Worm (Caenorhabditis elegans) whole organism, L3 larva: Measurements from ENCODE around the gene pqn-70.

Source experiments
- ZK546.5 ChIP-seq: sonication (generic microtip); optimal IDR thresholded peaks from 2 replicates; lab custom pipeline; 2017; ENCODE audit warnings: missing biosample characterization, missing genetic modification characterization
- ceh-82 ChIP-seq: fragments of 150-350 bp; optimal IDR thresholded peaks from 2 replicates; lab custom pipeline; 2014; ENCODE audit warnings: missing biosample characterization, missing genetic modification characterization
- fkh-10 ChIP-seq: sonication (generic microtip); optimal IDR thresholded peaks from 2 replicates; lab custom pipeline; 2017; ENCODE audit warnings: missing biosample characterization, missing genetic modification reagents, missing genetic modification characterization
- nhr-28 ChIP-seq: fragments of 150-350 bp; optimal IDR thresholded peaks from 2 replicates; lab custom pipeline; 2014; ENCODE audit warnings: missing biosample characterization, missing genetic modification characterization
- pha-4 ChIP-seq: fragments of 150-350 bp; optimal IDR thresholded peaks from 2 replicates; lab custom pipeline; 2014; ENCODE audit warnings: missing biosample characterization, missing genetic modification reagents, missing genetic modification characterization
- skn-1 ChIP-seq: fragments of 150-350 bp; optimal IDR thresholded peaks from 2 replicates; lab custom pipeline; 2014; ENCODE audit warnings: missing biosample characterization, missing genetic modification characterization
- snpc-4 ChIP-seq: fragments of 150-350 bp; optimal IDR thresholded peaks from 2 replicates; lab custom pipeline; 2014; ENCODE audit warnings: missing biosample characterization, missing genetic modification characterization
- tbx-2 ChIP-seq: sonication (generic microtip); optimal IDR thresholded peaks from 2 replicates; lab custom pipeline; 2016; ENCODE audit warnings: mild to moderate bottlenecking, missing genetic modification characterization, missing compliant biosample characterization
- unc-39 ChIP-seq: sonication (generic microtip); optimal IDR thresholded peaks from 4 replicates; lab custom pipeline; 2017; ENCODE audit warnings: missing biosample characterization, missing genetic modification characterization
- unc-62 ChIP-seq: fragments of 150-350 bp; sonication (generic microtip); optimal IDR thresholded peaks from 4 replicates; lab custom pipeline; 2014; ENCODE audit warnings: missing biosample characterization, missing genetic modification reagents, missing genetic modification characterization

- no peak for TF ChIP-seq nhr-28
- TF ChIP-seq unc-39 (tag; lab: Kevin White, UChicago), result no peak
- no peak for TF ChIP-seq skn-1
- no peak for TF ChIP-seq ceh-82 (tag; lab: Kevin White, UChicago)
- no peak for TF ChIP-seq tbx-2 (tag; lab: Kevin White, UChicago)
- no peak for TF ChIP-seq unc-62 (GFP tag; lab: Kevin White, UChicago)
- TF ChIP-seq pha-4 (tag; lab: Kevin White, UChicago), result no peak
- no peak for TF ChIP-seq fkh-10 (GFP tag; lab: Kevin White, UChicago)
- TF ChIP-seq ZK546.5 (tag; lab: Kevin White, UChicago), result no peak
- TF ChIP-seq snpc-4, result no peak
Measured at ce11 chrV:11271051-11271450, 42.5 kb upstream of the pqn-70 start, which contains the start of gene clec-222.
